Fruit fly (Drosophila melanogaster) whole organism, embryonic: ENCODE measurements around the gene Rab18.

ENCODE experiments used
- CG10959 ChIP-seq: fragments of 200-800 bp; sonication (Bioruptor generic); IDR thresholded peaks from 2 replicates; pipeline ENCODE4 v1.3.6; 2022; ENCODE audit warnings: missing biosample characterization, missing genetic modification characterization
- CG11560 ChIP-seq: fragments of 200-800 bp; sonication (Bioruptor generic); IDR thresholded peaks from 3 replicates; pipeline ENCODE4 v1.3.6; 2022; ENCODE audit warnings: missing biosample characterization, missing genetic modification characterization
- CG13296 ChIP-seq: fragments of 200-800 bp; sonication (Bioruptor generic); optimal IDR thresholded peaks from 3 replicates; lab custom pipeline; 2018; ENCODE audit warnings: missing biosample characterization, mild to moderate bottlenecking, missing genetic modification characterization
- CG13424 ChIP-seq: fragments of 200-800 bp; sonication (Bioruptor generic); optimal IDR thresholded peaks from 2 replicates; lab custom pipeline; 2019; ENCODE audit warnings: missing biosample characterization, mild to moderate bottlenecking, missing genetic modification characterization, moderate library complexity
- CG17568 ChIP-seq: fragments of 200-800 bp; sonication (Bioruptor generic); optimal IDR thresholded peaks from 2 replicates; lab custom pipeline; 2018; ENCODE audit warnings: missing biosample characterization, mild to moderate bottlenecking, missing genetic modification characterization, moderate library complexity
- CG18011 ChIP-seq: fragments of 200-800 bp; sonication (Bioruptor generic); optimal IDR thresholded peaks from 2 replicates; lab custom pipeline; 2017; ENCODE audit warnings: missing biosample characterization, missing genetic modification characterization, mild to moderate bottlenecking, moderate library complexity, missing genotype
- CG2129 ChIP-seq: fragments of 200-800 bp; sonication (Bioruptor generic); IDR thresholded peaks from 2 replicates; pipeline ENCODE4 v1.3.6; 2022; ENCODE audit warnings: missing biosample characterization, missing genetic modification characterization; ENCODE audit not compliant: partially characterized antibody
- CG31224 ChIP-seq: fragments of 200-800 bp; sonication (Bioruptor generic); IDR thresholded peaks from 2 replicates; pipeline ENCODE4 v1.3.6; 2022; ENCODE audit warnings: missing biosample characterization, missing genetic modification characterization
- CG32767 ChIP-seq: fragments of 200-800 bp; sonication (Bioruptor generic); IDR thresholded peaks from 2 replicates; pipeline ENCODE4 v1.3.6; 2022; ENCODE audit warnings: missing biosample characterization, missing genetic modification characterization
- CG4707 ChIP-seq: fragments of 200-800 bp; sonication (Bioruptor generic); optimal IDR thresholded peaks from 2 replicates; lab custom pipeline; 2018; ENCODE audit warnings: missing biosample characterization, mild to moderate bottlenecking, missing genetic modification characterization, moderate library complexity
- CG6654 ChIP-seq: fragments of 200-800 bp; sonication (Bioruptor generic); optimal IDR thresholded peaks from 2 replicates; lab custom pipeline; 2017; ENCODE audit warnings: missing biosample characterization, mild to moderate bottlenecking, missing genetic modification characterization
- CG6791 ChIP-seq: fragments of 200-800 bp; sonication (Bioruptor generic); IDR thresholded peaks from 3 replicates; pipeline ENCODE4 v1.3.6; 2022; ENCODE audit warnings: missing biosample characterization, missing genetic modification characterization; ENCODE audit not compliant: partially characterized antibody
- CG7745 ChIP-seq: fragments of 200-800 bp; sonication (Bioruptor generic); optimal IDR thresholded peaks from 2 replicates; lab custom pipeline; 2018; ENCODE audit warnings: missing biosample characterization, mild to moderate bottlenecking, missing genetic modification characterization, moderate library complexity
- CG7963 ChIP-seq: fragments of 200-800 bp; sonication (Bioruptor generic); IDR thresholded peaks from 3 replicates; pipeline ENCODE4 v1.3.6; 2022; ENCODE audit warnings: missing biosample characterization, missing genetic modification characterization; ENCODE audit not compliant: partially characterized antibody
- CG8290 ChIP-seq, 3 experiments: fragments of 200-800 bp; sonication (Bioruptor generic); optimal IDR thresholded peaks; 2 replicates each; lab custom pipeline; 2016 to 2019; ENCODE audit warnings: missing biosample characterization in 3 of 3, missing genetic modification characterization in 3 of 3, mild to moderate bottlenecking in 2 of 3, moderate library complexity in 1 of 3
- CG9609 ChIP-seq: fragments of 200-800 bp; sonication (Bioruptor generic); optimal IDR thresholded peaks from 3 replicates; lab custom pipeline; 2016; ENCODE audit warnings: missing biosample characterization, missing genetic modification characterization
- CG9932 ChIP-seq: fragments of 200-800 bp; sonication (Bioruptor generic); IDR thresholded peaks from 2 replicates; pipeline ENCODE4 v1.3.6; 2022; ENCODE audit warnings: missing biosample characterization, missing genetic modification characterization
- D ChIP-seq, 2 experiments: fragments of 200-800 bp in 1 of 2; fragments of >200 bp in 1 of 2; sonication (Bioruptor generic) in 1 of 2; optimal IDR thresholded peaks; 2 replicates in 1 of 2; 3 replicates in 1 of 2; lab custom pipeline; 2017; ENCODE audit warnings: mild to moderate bottlenecking in 1 of 2, missing biosample characterization in 1 of 2, missing genetic modification characterization in 1 of 2, missing genetic modification reagents in 1 of 2
- Dll ChIP-seq: fragments of 200-800 bp; sonication (Bioruptor generic); IDR thresholded peaks from 4 replicates; pipeline ENCODE4 v1.3.6; 2022; ENCODE audit warnings: missing biosample characterization, missing genetic modification characterization; ENCODE audit not compliant: partially characterized antibody
- Hr39 ChIP-seq: fragments of >200 bp; optimal IDR thresholded peaks from 2 replicates; lab custom pipeline; 2017
- Hr51 ChIP-seq, 2 experiments: fragments of 200-800 bp; sonication (Bioruptor generic); optimal IDR thresholded peaks; 2 replicates in 1 of 2; 3 replicates in 1 of 2; lab custom pipeline; 2016 to 2018; ENCODE audit warnings: missing biosample characterization in 2 of 2, missing genetic modification characterization in 2 of 2, mild to moderate bottlenecking in 1 of 2, moderate library complexity in 1 of 2
- MBD-R2 ChIP-seq: fragments of 200-800 bp; sonication (Bioruptor generic); IDR thresholded peaks from 2 replicates; pipeline ENCODE4 v1.3.6; 2022; ENCODE audit warnings: missing biosample characterization, missing genetic modification characterization
- Scr ChIP-seq: fragments of 200-800 bp; sonication (Bioruptor generic); IDR thresholded peaks from 2 replicates; pipeline ENCODE4 v1.3.6; 2022; ENCODE audit warnings: missing biosample characterization, missing genetic modification characterization; ENCODE audit not compliant: partially characterized antibody
- Side ChIP-seq: fragments of 200-800 bp; sonication (Bioruptor generic); optimal IDR thresholded peaks from 2 replicates; lab custom pipeline; 2016; ENCODE audit warnings: missing biosample characterization, missing genetic modification characterization
- Ssrp ChIP-seq: fragments of 200-800 bp; sonication (Bioruptor generic); optimal IDR thresholded peaks from 2 replicates; lab custom pipeline; 2018; ENCODE audit warnings: missing biosample characterization, mild to moderate bottlenecking, missing genetic modification characterization, moderate library complexity
- Trl ChIP-seq, 3 experiments: fragments of >200 bp in 2 of 3; fragments of 200-800 bp in 1 of 3; sonication (Bioruptor generic) in 1 of 3; optimal IDR thresholded peaks; 2 replicates in 1 of 3; 3 replicates in 2 of 3; lab custom pipeline; 2016 to 2017; ENCODE audit warnings: missing biosample characterization in 1 of 3, missing genetic modification characterization in 1 of 3
- Vsx1 ChIP-seq: fragments of 200-800 bp; sonication (Bioruptor generic); optimal IDR thresholded peaks from 2 replicates; lab custom pipeline; 2017; ENCODE audit warnings: missing biosample characterization, mild to moderate bottlenecking, missing genetic modification characterization, missing genetic modification reagents
- YL-1 ChIP-seq: fragments of 200-800 bp; sonication (Bioruptor generic); optimal IDR thresholded peaks from 3 replicates; lab custom pipeline; 2017; ENCODE audit warnings: missing biosample characterization, mild to moderate bottlenecking, missing genetic modification characterization
- al ChIP-seq: fragments of 200-800 bp; sonication (Bioruptor generic); IDR thresholded peaks from 2 replicates; pipeline ENCODE4 v1.3.6; 2022; ENCODE audit warnings: missing biosample characterization, missing genetic modification characterization
- chn ChIP-seq: fragments of 200-800 bp; sonication (Bioruptor generic); optimal IDR thresholded peaks from 2 replicates; lab custom pipeline; 2016; ENCODE audit warnings: missing biosample characterization, missing genetic modification characterization
- dan ChIP-seq: fragments of 200-800 bp; sonication (Bioruptor generic); IDR thresholded peaks from 2 replicates; pipeline ENCODE4 v1.3.6; 2022; ENCODE audit warnings: missing biosample characterization, missing genetic modification characterization
- dimm ChIP-seq: fragments of 200-800 bp; sonication (Bioruptor generic); IDR thresholded peaks from 2 replicates; pipeline ENCODE4 v1.3.6; 2022; ENCODE audit warnings: missing biosample characterization, missing genetic modification characterization
- dm ChIP-seq: fragments of 200-800 bp; sonication (Bioruptor generic); optimal IDR thresholded peaks from 3 replicates; lab custom pipeline; 2016; ENCODE audit warnings: missing biosample characterization, missing genetic modification characterization
- ewg ChIP-seq: fragments of 200-800 bp; sonication (Bioruptor generic); optimal IDR thresholded peaks from 3 replicates; lab custom pipeline; 2017; ENCODE audit warnings: mild to moderate bottlenecking, missing biosample characterization, missing genetic modification reagents, missing genetic modification characterization
- fu2 ChIP-seq: fragments of 200-800 bp; sonication (Bioruptor generic); optimal IDR thresholded peaks from 2 replicates; lab custom pipeline; 2016; ENCODE audit warnings: missing biosample characterization, missing genetic modification characterization
- jumu ChIP-seq: fragments of 200-800 bp; sonication (Bioruptor generic); optimal IDR thresholded peaks from 3 replicates; lab custom pipeline; 2016; ENCODE audit warnings: missing biosample characterization, missing genetic modification characterization
- klu ChIP-seq: fragments of 200-800 bp; sonication (Bioruptor generic); IDR thresholded peaks from 2 replicates; pipeline ENCODE4 v1.3.6; 2022; ENCODE audit warnings: missing biosample characterization, missing genetic modification characterization
- mirr ChIP-seq: fragments of 200-800 bp; sonication (Bioruptor generic); optimal IDR thresholded peaks from 3 replicates; lab custom pipeline; 2018; ENCODE audit warnings: missing biosample characterization, mild to moderate bottlenecking, missing genetic modification characterization
- nerfin-1 ChIP-seq: fragments of 200-800 bp; sonication (Bioruptor generic); optimal IDR thresholded peaks from 3 replicates; lab custom pipeline; 2019; ENCODE audit warnings: missing biosample characterization, mild to moderate bottlenecking, missing genetic modification characterization, moderate library complexity
- nmo ChIP-seq: fragments of 200-800 bp; sonication (Bioruptor generic); optimal IDR thresholded peaks from 2 replicates; lab custom pipeline; 2018; ENCODE audit warnings: missing biosample characterization, mild to moderate bottlenecking, missing genetic modification characterization, moderate library complexity
- org-1 ChIP-seq: fragments of 200-800 bp; sonication (Bioruptor generic); optimal IDR thresholded peaks from 2 replicates; lab custom pipeline; 2017; ENCODE audit warnings: missing biosample characterization, missing genetic modification characterization
- prd ChIP-seq, 3 experiments: fragments of >200 bp in 2 of 3; fragments of 200-800 bp in 1 of 3; sonication (Bioruptor generic) in 1 of 3; optimal IDR thresholded peaks in 2 of 3; IDR thresholded peaks in 1 of 3; 2 replicates in 2 of 3; 3 replicates in 1 of 3; pipeline versions ENCODE4 v1.3.6 to Lab custom; 2017 to 2022; ENCODE audit warnings: missing biosample characterization in 1 of 3, missing genetic modification characterization in 1 of 3
- sd ChIP-seq: fragments of 200-800 bp; sonication (Bioruptor generic); optimal IDR thresholded peaks from 3 replicates; lab custom pipeline; 2018; ENCODE audit warnings: missing biosample characterization, mild to moderate bottlenecking, missing genetic modification characterization, moderate library complexity
- sens ChIP-seq: fragments of 200-800 bp; sonication (Bioruptor generic); peaks from one replicate; lab custom pipeline; 2016; ENCODE audit warnings: missing biosample characterization, missing genetic modification characterization
- slbo ChIP-seq: fragments of 200-800 bp; sonication (Bioruptor generic); IDR thresholded peaks from 2 replicates; pipeline ENCODE4 v1.3.6; 2022; ENCODE audit warnings: missing biosample characterization, missing genetic modification characterization
- so ChIP-seq: fragments of 200-800 bp; sonication (Bioruptor generic); IDR thresholded peaks from 3 replicates; pipeline ENCODE4 v1.3.6; 2022; ENCODE audit warnings: missing biosample characterization, missing genetic modification characterization
- stwl ChIP-seq: fragments of 200-800 bp; sonication (Bioruptor generic); optimal IDR thresholded peaks from 3 replicates; lab custom pipeline; 2018; ENCODE audit warnings: missing biosample characterization, mild to moderate bottlenecking, missing genetic modification characterization, moderate library complexity
- wor ChIP-seq: fragments of 200-800 bp; sonication (Bioruptor generic); IDR thresholded peaks from 2 replicates; pipeline ENCODE4 v1.3.6; 2022; ENCODE audit warnings: missing biosample characterization, missing genetic modification characterization
- zf30C ChIP-seq: fragments of 200-800 bp; sonication (Bioruptor generic); optimal IDR thresholded peaks from 3 replicates; lab custom pipeline; 2018; ENCODE audit warnings: missing biosample characterization, mild to moderate bottlenecking, missing genetic modification characterization

The Rab18 gene

DNA sequence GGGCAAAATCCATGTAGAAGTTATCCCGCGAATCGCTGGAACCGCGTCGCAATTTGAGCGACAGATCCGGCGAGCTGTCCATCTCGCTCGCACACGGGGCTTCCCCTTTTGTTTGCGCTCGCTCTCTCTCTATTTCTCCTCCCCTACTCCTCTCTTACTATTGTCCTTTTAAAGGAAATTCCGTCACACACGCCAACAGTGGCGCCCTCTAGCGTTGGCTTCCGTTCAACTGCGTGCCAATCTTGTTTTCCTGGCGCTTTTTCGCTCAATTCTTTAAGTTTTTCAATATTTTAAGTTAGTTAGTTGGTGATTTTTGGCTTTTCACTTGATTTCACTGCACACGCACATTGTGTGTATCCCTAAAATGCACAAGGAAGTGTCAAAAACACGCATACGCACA, 9.6 kb downstream of the Rab18 start:
- TF ChIP-seq dan (GFP tag; lab: Robert Waterston, UW), result no peak
- peak; percentile 5 to 31 for TF ChIP-seq Trl (optimal IDR thresholded peaks at IDR 0.05; lab: Kevin White, UChicago)
- TF ChIP-seq Trl (GFP tag; optimal IDR thresholded peaks at IDR 0.05; lab: Kevin White, UChicago), result no peak
- TF ChIP-seq CG17568 (GFP tag; lab: Kevin White, UChicago), result no peak
- no peak for TF ChIP-seq CG8290 (GFP tag; optimal IDR thresholded peaks at IDR 0.05; lab: Kevin White, UChicago)
- TF ChIP-seq CG8290 (tag; optimal IDR thresholded peaks at IDR 0.05; lab: Kevin White, UChicago), result no peak
- TF ChIP-seq CG6654 (GFP tag; lab: Kevin White, UChicago), result no peak
- no peak for TF ChIP-seq fu2 (GFP tag; lab: Kevin White, UChicago)
- TF ChIP-seq al (GFP tag; lab: Robert Waterston, UW), result no peak
- TF ChIP-seq CG10959 (GFP tag; lab: Robert Waterston, UW), result no peak
- TF ChIP-seq CG18011 (GFP tag; lab: Kevin White, UChicago), result no peak
- TF ChIP-seq CG11560 (tag; lab: Robert Waterston, UW), result no peak
- no peak for TF ChIP-seq prd (optimal IDR thresholded peaks at IDR 0.05; lab: Kevin White, UChicago)
- TF ChIP-seq prd (GFP tag; IDR thresholded peaks at IDR 0.05; lab: Robert Waterston, UW), result no peak
- no peak for TF ChIP-seq YL-1 (GFP tag; lab: Kevin White, UChicago)
- TF ChIP-seq Hr39 (lab: Kevin White, UChicago), result no peak
- TF ChIP-seq CG7963 (GFP tag; lab: Robert Waterston, UW), result no peak
- peak; percentile 99 for TF ChIP-seq nerfin-1 (tag; lab: Kevin White, UChicago)
- TF ChIP-seq D (optimal IDR thresholded peaks at IDR 0.05; lab: Kevin White, UChicago), result no peak
- TF ChIP-seq D (GFP tag; optimal IDR thresholded peaks at IDR 0.05; lab: Kevin White, UChicago), result no peak
- peak; percentile 72 for TF ChIP-seq sd (tag; lab: Kevin White, UChicago)
- no peak for TF ChIP-seq Dll
- TF ChIP-seq MBD-R2, result no peak
- TF ChIP-seq CG9609 (GFP tag; lab: Kevin White, UChicago), result no peak
- TF ChIP-seq stwl (tag; lab: Kevin White, UChicago), result no peak
- TF ChIP-seq ewg (GFP tag; lab: Kevin White, UChicago), result peak; percentile 51
- TF ChIP-seq CG9932 (GFP tag; lab: Robert Waterston, UW), result no peak
- TF ChIP-seq CG6791 (GFP tag; lab: Robert Waterston, UW), result no peak
- no peak for TF ChIP-seq CG2129 (GFP tag; lab: Robert Waterston, UW)
- no peak for TF ChIP-seq CG13424
- no peak for TF ChIP-seq Ssrp
- no peak for TF ChIP-seq Vsx1 (GFP tag; lab: Kevin White, UChicago)
- TF ChIP-seq dimm (GFP tag; lab: Robert Waterston, UW), result no peak
- no peak for TF ChIP-seq zf30C (GFP tag; lab: Kevin White, UChicago)
- TF ChIP-seq CG7745, result no peak
- TF ChIP-seq CG4707 (GFP tag; lab: Kevin White, UChicago), result no peak
- TF ChIP-seq so (GFP tag; lab: Robert Waterston, UW), result no peak
- TF ChIP-seq slbo (GFP tag; lab: Robert Waterston, UW), result no peak
- TF ChIP-seq wor (GFP tag; lab: Robert Waterston, UW), result no peak
- TF ChIP-seq Scr, result no peak
- TF ChIP-seq CG31224, result no peak
- no peak for TF ChIP-seq dm (GFP tag; lab: Kevin White, UChicago)
- TF ChIP-seq org-1 (GFP tag; lab: Kevin White, UChicago), result no peak
- peak; percentile 24 for TF ChIP-seq sens (GFP tag; lab: Kevin White, UChicago)
- no peak for TF ChIP-seq mirr
- TF ChIP-seq CG32767 (GFP tag; lab: Robert Waterston, UW), result 0 out of 2 replicates have a peak, but pooled peaks have one; percentile 34
- TF ChIP-seq chn, result no peak
- TF ChIP-seq nmo (GFP tag; lab: Kevin White, UChicago), result peak; percentile 27
- no peak for TF ChIP-seq klu (GFP tag; lab: Robert Waterston, UW)
- no peak for TF ChIP-seq jumu (GFP tag; lab: Kevin White, UChicago)
- peak in 1 of 2 experiments; percentile 50 for TF ChIP-seq Hr51 (GFP tag; optimal IDR thresholded peaks at IDR 0.05; lab: Kevin White, UChicago)
- no peak for TF ChIP-seq Side
- no peak for TF ChIP-seq CG13296 (GFP tag; lab: Kevin White, UChicago)
